Worm (Caenorhabditis elegans): Measurements from ENCODE around the gene fbxb-63.
A peak's percentile ranks its signal among the peaks of the same experiment; 100 is the strongest.
"Not testable (repeated sequence)": the region's sequence is repeated elsewhere in the genome, so short reads cannot be mapped to it uniquely, and the experiment has no call there.

fbxb-63 gene

DNA sequence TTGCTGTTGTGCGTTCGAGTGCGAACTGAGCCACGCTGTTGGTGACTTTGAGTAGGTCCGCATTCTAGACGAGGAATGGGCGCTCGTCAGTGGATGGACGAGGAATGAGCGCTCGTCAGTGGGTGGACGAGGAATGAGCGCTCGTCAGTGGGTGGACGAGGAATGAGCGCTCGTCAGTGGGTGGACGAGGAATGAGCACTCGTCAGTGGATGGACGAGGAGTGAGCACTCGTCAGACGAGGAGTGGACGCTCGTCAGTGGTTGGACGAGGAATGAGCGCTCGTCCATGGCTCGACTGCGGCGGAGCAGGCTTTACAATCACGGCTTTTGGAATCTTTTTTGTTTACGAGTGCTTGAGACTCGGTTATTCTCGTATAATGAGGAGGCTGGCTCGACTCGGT is 25.0 kb downstream of the fbxb-63 start:
- no peak for TF ChIP-seq nhr-10 (tag; optimal IDR thresholded peaks at IDR 0.05)
- peak; percentile 81 for TF ChIP-seq set-16 (GFP tag; IDR thresholded peaks at IDR 0.05)
- no peak for TF ChIP-seq mes-2 (tag; optimal IDR thresholded peaks at IDR 0.05; ENCODE audit: poor library complexity, severe bottlenecking)

DNA sequence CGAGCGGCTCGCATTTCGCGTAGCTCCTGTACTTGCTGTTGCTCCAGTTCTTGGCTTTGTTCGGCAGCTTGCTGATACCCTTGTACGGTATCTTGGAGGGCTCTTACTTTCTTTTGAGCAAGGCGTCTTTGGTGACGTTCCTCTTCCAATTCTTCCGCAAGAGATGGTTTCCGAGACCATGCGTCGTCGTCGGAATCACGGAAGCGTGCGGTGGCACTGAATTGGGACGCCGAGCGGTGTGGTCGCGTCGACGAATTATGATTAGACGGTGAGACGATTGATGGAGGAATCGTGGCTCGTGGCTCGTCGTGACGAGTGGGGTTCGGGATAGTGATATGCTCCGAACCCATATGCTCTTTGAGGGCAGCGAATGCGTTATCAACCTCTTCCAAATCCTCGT is 27.2 kb downstream of the fbxb-63 start:
- TF ChIP-seq Y75B8A.6 (GFP tag; IDR thresholded peaks at IDR 0.05): no peak
- peak; percentile 65 for TF ChIP-seq aha-1 (tag)

DNA sequence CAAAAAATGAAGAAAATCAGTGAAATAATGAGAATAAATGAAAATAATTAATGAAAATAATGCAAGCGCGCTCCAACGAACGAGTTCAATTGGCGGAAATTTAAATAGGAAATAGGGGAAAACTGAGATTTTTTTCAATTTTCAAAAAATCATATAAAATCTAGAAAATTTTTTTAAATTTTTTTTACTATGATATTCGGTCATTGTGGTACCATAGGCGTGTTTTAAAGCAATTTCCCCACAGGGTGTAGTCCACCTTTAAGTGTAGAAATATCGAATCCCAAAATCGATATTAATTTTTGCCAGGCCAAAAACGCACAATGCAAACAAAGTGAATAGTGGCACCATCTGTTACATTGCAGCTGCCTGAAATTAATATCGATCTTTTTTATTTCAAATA is 39.4 kb downstream of the fbxb-63 start, which contains the start of gene F21D9.1:
Gene F21D9.1, plus strand, starts transcription at position 301 of the 400 bp plus-strand sequence.
- TF ChIP-seq arid-1 (GFP tag; conservative IDR thresholded peaks at IDR 0.05); ceh-20 (GFP tag; IDR thresholded peaks at IDR 0.05); T20F7.1 (GFP tag; optimal IDR thresholded peaks at IDR 0.05): not testable (repeated sequence)

DNA sequence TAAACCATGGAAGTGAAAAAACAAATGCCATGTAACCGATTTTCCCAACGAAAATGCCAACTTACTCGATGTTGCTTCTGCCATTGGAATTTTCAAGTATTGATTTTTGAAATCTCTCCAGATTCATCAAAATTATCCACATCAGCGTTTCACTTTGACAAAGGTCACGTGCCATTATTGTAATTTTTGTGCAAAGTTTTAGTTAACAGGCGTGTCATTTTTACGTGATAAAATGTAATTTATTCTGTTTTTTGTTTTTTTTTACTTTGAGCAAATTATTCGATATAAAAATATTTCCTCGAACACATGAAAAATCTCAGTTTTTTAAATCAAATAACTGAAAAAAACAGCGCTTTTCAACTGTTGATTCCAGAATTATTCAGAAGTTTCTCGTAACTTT is 41.2 kb downstream of the fbxb-63 start, which contains the start of gene F21D9.2:
Gene F21D9.2, minus strand, starts transcription at position 101 of the 400 bp plus-strand sequence.
- TF ChIP-seq pha-4 (GFP tag; IDR thresholded peaks at IDR 0.05) (no peak), pha-4 (tag; optimal IDR thresholded peaks at IDR 0.05) (no peak), zfp-3 (GFP tag; conservative IDR thresholded peaks at IDR 0.05) (no peak), gei-8 (GFP tag; optimal IDR thresholded peaks at IDR 0.05) (no peak), hmg-1.1 (GFP tag; IDR thresholded peaks at IDR 0.05) (no peak), hif-1 (tag; optimal IDR thresholded peaks at IDR 0.05) (no peak), ceh-32 (tag; optimal IDR thresholded peaks at IDR 0.05; ENCODE audit: poor library complexity) (no peak), nhr-10 (tag; optimal IDR thresholded peaks at IDR 0.05) (no peak)

DNA sequence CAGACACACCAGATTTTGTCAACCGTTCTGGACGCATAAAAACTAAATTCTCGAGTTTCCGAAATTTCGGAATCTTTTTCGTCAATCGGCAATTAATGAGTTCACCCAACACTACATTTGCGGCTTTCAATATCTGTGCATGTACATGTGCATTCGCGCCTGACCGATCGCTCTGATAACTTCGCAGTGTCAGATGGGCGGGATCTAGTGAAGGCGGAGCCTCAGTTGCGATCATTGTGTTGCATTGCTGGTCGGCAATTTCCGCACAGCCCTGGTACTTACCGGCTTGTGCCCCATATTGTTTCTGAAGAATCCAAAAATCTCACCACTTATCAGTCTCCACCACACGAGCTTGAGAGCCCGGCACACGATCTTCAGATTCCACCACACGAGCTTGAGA is 42.8 kb downstream of the fbxb-63 start:
- TF ChIP-seq unc-62 (GFP tag; optimal IDR thresholded peaks at IDR 0.05 in 1 of 2): peak in 1 of 2 experiments; percentile 62
- no peak for TF ChIP-seq unc-62 (tag; optimal IDR thresholded peaks at IDR 0.05)
- peak; percentile 60 for TF ChIP-seq aha-1 (tag)
- TF ChIP-seq dpl-1 (GFP tag; optimal IDR thresholded peaks at IDR 0.05): no peak

DNA sequence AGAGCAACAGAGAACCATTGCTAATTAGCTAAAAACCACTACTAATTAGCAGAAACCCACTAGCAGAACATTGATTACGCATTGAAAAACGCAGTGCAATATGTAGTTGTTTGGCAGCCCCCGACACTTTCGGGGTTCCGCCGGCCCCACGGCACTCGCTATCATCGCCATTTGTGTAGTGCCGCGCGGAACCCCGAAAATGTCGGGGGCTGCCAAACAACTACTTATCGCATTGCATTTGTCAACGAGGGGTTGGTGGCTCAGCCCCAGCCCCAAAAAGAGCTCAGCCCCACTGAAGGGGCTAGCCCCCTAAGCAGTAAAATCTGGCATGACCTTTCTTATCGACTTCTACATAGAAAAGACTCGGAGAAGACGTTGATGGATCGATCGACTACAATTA is 44.1 kb downstream of the fbxb-63 start:
- no peak for TF ChIP-seq mdt-29 (GFP tag; IDR thresholded peaks at IDR 0.05)
- peak; percentile 53 for TF ChIP-seq set-16 (GFP tag; IDR thresholded peaks at IDR 0.05)

DNA sequence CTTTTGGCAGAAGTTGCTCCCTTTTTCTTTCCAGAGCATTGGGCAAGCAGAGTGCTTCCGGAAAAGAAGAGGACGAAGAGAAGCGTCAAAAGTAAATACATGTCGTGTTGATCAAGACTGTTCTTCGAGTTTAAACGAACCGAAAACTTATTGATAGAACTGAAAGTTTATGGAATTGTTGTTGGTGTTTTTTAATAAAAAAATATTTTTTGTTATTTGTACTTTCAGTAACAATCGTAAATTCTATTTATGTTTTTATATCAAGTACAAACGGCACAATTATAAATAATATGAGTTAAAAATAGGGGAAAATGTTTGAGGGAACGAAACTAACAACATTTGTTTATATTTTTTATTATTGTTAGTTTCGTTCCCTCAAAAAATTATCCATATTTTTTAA is 45.9 kb downstream of the fbxb-63 start, which contains the start of gene F21D9.3:
Gene F21D9.3, minus strand, starts transcription at position 101 of the 400 bp plus-strand sequence.
- no peak for TF ChIP-seq zfp-3 (GFP tag; conservative IDR thresholded peaks at IDR 0.05)
- TF ChIP-seq mdl-1 (tag; optimal IDR thresholded peaks at IDR 0.05): no peak
- peak in 1 of 2 experiments; percentile 11 for TF ChIP-seq unc-62 (GFP tag; optimal IDR thresholded peaks at IDR 0.05 in 1 of 2)
- no peak for TF ChIP-seq unc-62 (tag; optimal IDR thresholded peaks at IDR 0.05)
- TF ChIP-seq gei-8 (GFP tag; optimal IDR thresholded peaks at IDR 0.05): no peak
- no peak for TF ChIP-seq egl-27 (tag; optimal IDR thresholded peaks at IDR 0.05)
- no peak for TF ChIP-seq D1046.2 (GFP tag; IDR thresholded peaks at IDR 0.05)

DNA sequence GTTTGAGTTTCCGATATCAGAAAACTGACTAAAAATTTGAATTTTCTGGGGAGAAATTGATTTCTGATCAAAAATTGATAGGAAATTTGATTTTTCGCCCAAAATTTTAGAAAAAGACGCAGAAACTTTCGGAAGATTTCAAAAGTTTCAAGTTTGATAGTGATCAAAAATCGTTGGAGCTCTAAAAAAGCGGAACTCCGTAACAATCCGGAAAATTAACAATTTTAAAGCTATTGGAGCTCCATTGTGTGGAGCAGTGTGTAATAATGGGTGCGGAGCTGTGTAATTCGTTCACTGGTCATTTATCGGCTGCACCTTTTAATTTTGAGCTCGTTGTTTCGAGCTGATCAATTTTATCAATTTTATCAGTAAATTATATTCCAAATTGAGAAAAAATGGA is 50.0 kb downstream of the fbxb-63 start, which contains the start of gene F21D9.4:
Gene F21D9.4, plus strand, starts transcription at position 301 of the 400 bp plus-strand sequence.
- TF ChIP-seq lin-13 (GFP tag; optimal IDR thresholded peaks at IDR 0.05): no peak
- no peak for TF ChIP-seq jun-1 (tag; optimal IDR thresholded peaks at IDR 0.05)
- TF ChIP-seq mes-2 (tag; optimal IDR thresholded peaks at IDR 0.05; ENCODE audit: poor library complexity, severe bottlenecking): no peak
- TF ChIP-seq sdz-12 (GFP tag; optimal IDR thresholded peaks at IDR 0.05): no peak
- TF ChIP-seq hmg-1.1 (GFP tag; IDR thresholded peaks at IDR 0.05): no peak
- TF ChIP-seq saeg-2 (GFP tag; IDR thresholded peaks at IDR 0.05): no peak
- no peak for TF ChIP-seq rbr-2 (tag; optimal IDR thresholded peaks at IDR 0.05)
- TF ChIP-seq zip-2 (tag; optimal IDR thresholded peaks at IDR 0.05): no peak
- no peak for TF ChIP-seq spr-1 (tag; optimal IDR thresholded peaks at IDR 0.05)
- TF ChIP-seq zip-11 (GFP tag; IDR thresholded peaks at IDR 0.05): no peak
- no peak for TF ChIP-seq dmd-8 (GFP tag; IDR thresholded peaks at IDR 0.05)
- no peak for TF ChIP-seq daf-16 (GFP tag; optimal IDR thresholded peaks at IDR 0.05)
- no peak for TF ChIP-seq daf-16 (tag; optimal IDR thresholded peaks at IDR 0.05)
- TF ChIP-seq dpl-1 (GFP tag; optimal IDR thresholded peaks at IDR 0.05): no peak
- TF ChIP-seq aha-1 (tag): no peak
- no peak for TF ChIP-seq F49E8.2 (tag; optimal IDR thresholded peaks at IDR 0.05; ENCODE audit: borderline replicate concordance)
- no peak for TF ChIP-seq mdt-29 (GFP tag; IDR thresholded peaks at IDR 0.05)
- TF ChIP-seq lin-38 (GFP tag; IDR thresholded peaks at IDR 0.05): no peak
- no peak for TF ChIP-seq lin-29 (GFP tag; IDR thresholded peaks at IDR 0.05)
- no peak for TF ChIP-seq dmd-6 (GFP tag; IDR thresholded peaks at IDR 0.05)

Measured in whole organism, L4 larva.